Worm (Caenorhabditis elegans) whole organism, L4/young adult: ENCODE results near the gene ceh-53.

Experiments
- W03F9.2 ChIP-seq: fragments of 150-350 bp; optimal IDR thresholded peaks from 2 replicates; lab custom pipeline; 2014; ENCODE audit warnings: missing biosample characterization, missing genetic modification characterization
- dao-5 ChIP-seq: sonication (generic microtip); optimal IDR thresholded peaks from 2 replicates; lab custom pipeline; 2016; ENCODE audit warnings: missing genotype, missing genetic modification characterization, moderate library complexity, missing compliant biosample characterization
- him-1 ChIP-seq: sonication (generic microtip); optimal IDR thresholded peaks from 2 replicates; lab custom pipeline; 2016; ENCODE audit warnings: missing genotype, missing genetic modification reagents, missing genetic modification characterization, missing compliant biosample characterization

The ceh-53 gene

DNA sequence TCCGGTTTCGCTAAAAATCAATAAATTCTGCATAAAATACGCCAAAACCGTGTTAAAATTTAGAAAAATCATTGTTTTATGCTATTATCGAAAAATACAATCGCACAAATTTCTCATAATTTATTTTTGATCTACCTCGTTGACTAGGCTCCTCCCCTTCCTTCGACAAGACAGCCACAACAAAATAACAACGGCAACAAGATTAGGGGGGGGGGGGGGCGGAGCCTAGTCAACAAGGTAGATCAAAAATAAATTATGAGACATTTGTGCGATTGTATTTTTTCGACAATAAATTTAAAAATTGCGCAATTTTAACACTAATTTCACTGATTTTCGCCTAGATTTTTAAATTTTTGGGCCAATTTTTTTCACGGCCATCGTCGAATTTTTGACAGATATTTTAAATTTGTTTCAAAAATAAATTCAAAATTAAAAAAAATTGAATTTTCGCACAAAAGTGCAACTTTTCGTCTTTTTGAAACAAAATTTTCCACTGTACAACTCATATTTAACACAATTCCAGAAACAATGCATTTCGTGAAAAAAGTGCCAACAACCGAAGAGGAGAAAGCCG is 28.9 kb downstream of the ceh-53 start, which contains the start of gene M57.2:
Gene M57.2, plus strand, starts transcription at position 524 of the 574 bp plus-strand sequence.
- TF ChIP-seq W03F9.2: no peak
- no peak for TF ChIP-seq him-1 (tag; lab: Kevin White, UChicago)
- TF ChIP-seq dao-5 (tag; lab: Kevin White, UChicago): no peak

DNA sequence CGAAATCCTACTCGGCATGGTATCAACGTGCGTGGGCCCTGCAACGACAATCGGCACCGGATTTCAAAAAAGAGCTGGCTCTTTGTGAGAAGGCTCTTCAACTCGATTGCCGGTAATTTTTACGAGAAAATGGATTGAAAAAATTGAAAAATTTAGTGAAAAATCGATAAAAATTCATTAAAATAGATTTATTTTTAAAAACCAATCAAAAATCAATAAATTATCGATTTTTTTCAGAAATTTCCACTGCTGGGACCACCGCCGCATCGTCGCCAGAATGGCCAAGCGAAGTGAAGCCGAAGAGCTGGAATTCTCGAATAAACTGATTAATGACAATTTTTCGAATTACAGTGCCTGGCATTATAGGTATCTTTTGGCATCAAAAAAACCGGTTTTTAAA is 29.9 kb downstream of the ceh-53 start:
- TF ChIP-seq W03F9.2 (no peak), dao-5 (tag; lab: Kevin White, UChicago) (no peak), him-1 (tag; lab: Kevin White, UChicago) (no peak)

DNA sequence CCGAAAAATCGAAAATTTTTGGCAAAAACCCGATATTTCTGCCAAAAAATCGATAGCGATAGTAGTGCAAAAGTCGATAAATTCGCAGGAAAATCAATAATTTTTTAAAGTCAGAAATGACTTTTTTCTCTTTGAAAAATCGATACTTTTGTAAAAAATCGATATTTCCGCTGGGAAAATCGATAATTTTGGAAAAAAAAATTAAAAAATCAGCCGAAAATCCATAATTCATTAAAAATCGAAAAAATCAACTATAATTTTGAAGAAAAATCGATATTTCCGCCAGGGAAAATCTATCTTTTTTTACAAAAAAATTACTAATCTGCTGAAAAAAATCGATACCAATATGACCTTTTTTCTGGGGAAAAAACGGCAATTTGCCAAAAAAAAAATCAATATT is 33.5 kb downstream of the ceh-53 start:
- no peak for TF ChIP-seq him-1 (tag; lab: Kevin White, UChicago)
- no peak for TF ChIP-seq W03F9.2
- no peak for TF ChIP-seq dao-5 (tag; lab: Kevin White, UChicago)

ce11 chrIV:3532167-3532566 is 34.2 kb downstream of the ceh-53 start, which contains the start of gene M57.1:
Gene M57.1, plus strand, starts transcription at chrIV:3532467.
- no peak for TF ChIP-seq him-1 (tag; lab: Kevin White, UChicago)
- TF ChIP-seq W03F9.2: no peak
- TF ChIP-seq dao-5 (tag; lab: Kevin White, UChicago): no peak

DNA sequence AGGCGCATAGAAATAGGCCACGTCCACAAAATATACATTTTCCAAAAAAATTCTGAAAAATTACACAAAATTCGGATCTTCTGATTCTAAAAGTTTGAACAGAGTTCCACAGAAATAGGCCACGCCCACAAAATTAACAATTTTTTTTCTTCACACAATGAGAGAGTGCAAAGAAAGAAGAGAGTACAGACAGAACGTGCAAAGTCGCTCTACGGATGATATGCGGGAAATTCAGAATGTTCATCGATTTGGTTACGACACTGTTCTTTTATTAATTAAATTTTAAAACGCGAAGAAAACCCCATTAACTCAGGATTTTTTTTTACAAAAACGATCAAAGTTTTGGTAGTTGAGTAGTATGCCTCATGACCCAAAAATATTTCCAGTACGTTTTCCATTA is 35.0 kb downstream of the ceh-53 start:
- TF ChIP-seq him-1 (tag; lab: Kevin White, UChicago) (no peak), dao-5 (tag; lab: Kevin White, UChicago) (no peak), W03F9.2 (no peak)

DNA sequence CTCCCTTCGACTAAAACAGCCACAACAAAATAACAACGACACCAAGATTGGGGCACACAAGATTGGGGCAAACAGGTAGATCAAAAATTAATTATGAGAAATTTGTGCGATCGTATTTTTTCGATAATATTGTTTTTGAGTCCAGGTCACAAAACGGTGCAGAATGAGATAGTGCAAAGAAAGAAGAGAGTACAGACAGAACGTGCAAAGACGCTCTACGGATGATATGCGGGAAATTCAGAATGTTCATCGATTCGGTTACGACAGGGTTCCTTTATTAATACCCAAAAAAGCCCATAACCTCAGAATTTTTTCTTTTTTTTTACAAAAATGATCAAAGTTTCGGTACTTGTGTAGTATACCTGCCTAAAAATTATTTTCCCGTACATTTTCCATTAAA is 41.2 kb downstream of the ceh-53 start:
- no peak for TF ChIP-seq dao-5 (tag; lab: Kevin White, UChicago)
- no peak for TF ChIP-seq W03F9.2

DNA sequence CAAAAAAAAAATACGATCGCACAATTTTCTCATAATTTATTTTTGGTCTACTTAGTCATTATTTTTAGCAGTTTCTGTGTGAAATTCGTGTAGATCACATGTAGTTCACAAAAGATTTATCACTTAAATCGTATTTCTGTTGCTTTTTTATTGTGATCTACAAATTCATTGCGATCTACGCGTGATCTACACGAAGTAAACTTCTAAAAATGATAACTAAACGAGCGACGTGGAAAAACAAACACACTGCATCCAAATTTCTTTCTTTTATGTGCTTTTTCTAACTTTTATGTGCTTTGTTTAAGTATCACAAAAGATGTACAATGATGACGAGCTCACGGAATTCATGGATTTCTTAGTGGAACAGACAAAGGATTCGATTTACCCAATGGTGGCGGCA is 41.9 kb downstream of the ceh-53 start, which contains the start of gene B0212.3:
Gene B0212.3, plus strand, starts transcription at position 301 of the 400 bp plus-strand sequence.
- TF ChIP-seq dao-5 (tag; lab: Kevin White, UChicago) (no peak), him-1 (tag; lab: Kevin White, UChicago) (no peak), W03F9.2 (no peak)

ce11 chrIV:3545060-3545459 is 47.1 kb downstream of the ceh-53 start:
- TF ChIP-seq W03F9.2 (no peak), him-1 (tag; lab: Kevin White, UChicago) (no peak), dao-5 (tag; lab: Kevin White, UChicago) (no peak)

ce11 chrIV:3547500-3547899 is 49.5 kb downstream of the ceh-53 start, which contains the start of gene nstp-6:
Gene nstp-6, minus strand, starts transcription at chrIV:3547600.
- no peak for TF ChIP-seq W03F9.2
- TF ChIP-seq dao-5 (tag; lab: Kevin White, UChicago): no peak
- no peak for TF ChIP-seq him-1 (tag; lab: Kevin White, UChicago)

DNA sequence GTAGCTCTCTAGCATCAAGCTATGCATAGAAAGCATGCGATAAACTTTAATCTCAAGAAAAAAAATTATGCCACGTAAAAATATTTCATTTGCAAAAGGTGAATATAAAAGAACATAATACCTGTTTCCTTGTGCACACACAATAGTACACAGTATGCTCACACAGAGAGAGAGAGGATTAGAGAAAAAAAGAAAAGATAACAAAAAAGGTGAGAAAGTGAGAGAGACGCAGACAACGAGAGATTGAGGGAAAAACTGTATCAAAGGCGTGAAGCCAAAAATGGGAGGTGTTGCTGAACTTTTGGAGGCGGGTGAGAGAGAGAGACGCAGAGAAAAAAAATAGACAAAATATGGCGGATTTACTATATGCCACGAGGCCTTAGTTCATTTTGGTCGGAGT is 50.3 kb downstream of the ceh-53 start:
- TF ChIP-seq W03F9.2: no peak
- no peak for TF ChIP-seq dao-5 (tag; lab: Kevin White, UChicago)
- TF ChIP-seq him-1 (tag; lab: Kevin White, UChicago): no peak

DNA sequence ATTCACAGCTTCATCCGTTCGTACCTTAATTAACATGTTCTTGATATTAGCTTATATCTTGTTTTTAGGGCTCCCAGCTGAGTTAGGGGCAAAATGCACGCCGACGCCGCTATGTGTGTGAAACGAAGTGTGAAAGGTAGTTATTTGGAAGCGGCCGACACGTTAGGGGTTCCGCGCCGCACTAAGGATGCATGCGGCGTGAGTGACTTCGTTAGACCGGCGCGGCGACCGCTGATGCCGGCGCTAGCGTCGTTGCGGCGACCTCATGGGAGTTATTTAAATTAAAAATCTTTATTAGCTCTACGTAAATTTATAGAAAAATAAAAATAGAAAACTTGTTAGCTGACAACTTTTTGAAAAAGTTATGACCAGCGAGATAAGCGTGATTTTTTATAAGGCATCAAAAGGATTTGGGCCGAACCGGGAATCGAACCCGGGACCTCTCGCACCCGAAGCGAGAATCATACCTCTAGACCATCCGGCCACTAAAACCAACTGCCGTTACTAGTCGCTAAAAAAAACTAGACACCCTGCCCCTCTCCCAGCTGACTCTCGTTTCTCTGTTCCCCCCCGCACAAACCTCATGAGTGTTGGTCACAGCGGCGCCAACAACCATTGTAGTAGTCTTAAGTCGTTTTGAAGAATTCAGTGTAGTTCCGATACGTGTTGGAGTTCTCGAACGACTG is 53.9 kb downstream of the ceh-53 start:
- no peak for TF ChIP-seq W03F9.2
- TF ChIP-seq him-1 (tag; lab: Kevin White, UChicago): peak; percentile 31

DNA sequence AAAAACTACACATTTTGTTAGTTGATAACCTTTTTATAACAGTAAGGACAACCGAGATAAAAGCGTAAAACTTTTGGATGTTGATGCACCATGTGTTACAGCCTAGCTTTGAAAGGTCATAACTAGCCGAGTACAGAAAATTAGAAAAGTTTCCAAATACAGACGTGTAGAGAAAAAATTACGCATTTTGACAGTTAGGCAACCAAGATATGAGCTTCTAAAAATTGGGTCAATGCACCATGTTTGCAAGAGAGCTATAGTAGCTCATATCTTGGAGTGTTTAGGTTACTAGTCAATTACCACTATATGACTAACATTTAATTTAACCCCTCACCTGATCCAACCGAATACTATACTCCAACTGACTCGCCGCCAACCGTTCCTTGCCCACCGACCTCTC is 54.9 kb downstream of the ceh-53 start:
- TF ChIP-seq him-1 (tag; lab: Kevin White, UChicago): no peak
- TF ChIP-seq W03F9.2: no peak
- TF ChIP-seq dao-5 (tag; lab: Kevin White, UChicago): no peak
